Worm (Caenorhabditis elegans): ENCODE measurements around the gene F20D6.15.

DNA sequence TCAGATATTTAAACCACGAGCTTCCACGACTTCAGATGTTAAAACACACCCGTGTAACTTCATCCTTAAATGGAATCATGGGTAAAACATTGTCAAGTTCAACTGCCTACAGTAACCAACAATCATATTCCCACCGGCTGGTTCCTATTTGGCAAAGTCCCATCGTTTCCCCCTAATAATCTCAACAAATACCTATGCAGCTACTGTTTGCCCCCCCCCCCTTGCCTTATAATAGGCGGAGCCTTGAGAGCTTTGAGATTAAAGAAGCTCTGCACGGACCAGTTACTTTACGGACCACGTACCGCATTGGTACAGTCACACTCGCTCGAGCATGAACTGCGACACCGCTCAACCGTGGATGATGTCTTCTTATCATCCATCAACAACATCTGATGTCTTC lies 36.4 kb upstream of the F20D6.15 start, which contains the start of gene pax-1:
- no peak for TF ChIP-seq dao-5 (tag; optimal IDR thresholded peaks at IDR 0.05)
- no peak for TF ChIP-seq W03F9.2 (tag; optimal IDR thresholded peaks at IDR 0.05)
- no peak for TF ChIP-seq him-1 (tag; optimal IDR thresholded peaks at IDR 0.05)

Data from whole organism, L4/young adult.